Worm (Caenorhabditis elegans) whole organism, L3 larva: ENCODE results near the gene K03B8.6.
A peak's percentile ranks its signal among the peaks of the same experiment; 100 is the strongest.

Experiments
- aly-2 ChIP-seq: fragments of 150-350 bp; optimal IDR thresholded peaks from 2 replicates; lab custom pipeline; 2014; ENCODE audit warnings: missing biosample characterization, missing genetic modification characterization
- ama-1 ChIP-seq: fragments of 150-350 bp; optimal IDR thresholded peaks from 2 replicates; lab custom pipeline; 2018
- ceh-82 ChIP-seq: fragments of 150-350 bp; optimal IDR thresholded peaks from 2 replicates; lab custom pipeline; 2014; ENCODE audit warnings: missing biosample characterization, missing genetic modification characterization
- ceh-9 ChIP-seq: sonication (generic microtip); optimal IDR thresholded peaks from 2 replicates; lab custom pipeline; 2018; ENCODE audit warnings: missing biosample characterization, missing genetic modification characterization
- egl-27 ChIP-seq: sonication (generic microtip); optimal IDR thresholded peaks from 4 replicates; lab custom pipeline; 2017; ENCODE audit warnings: missing biosample characterization, missing genetic modification reagents, missing genetic modification characterization
- egl-5 ChIP-seq: fragments of 150-350 bp; optimal IDR thresholded peaks from 2 replicates; lab custom pipeline; 2017; ENCODE audit warnings: missing biosample characterization, missing genetic modification reagents, missing genetic modification characterization, inconsistent platforms
- elt-1 ChIP-seq: fragments of 150-350 bp; optimal IDR thresholded peaks from 2 replicates; lab custom pipeline; 2014; ENCODE audit warnings: missing biosample characterization, missing genetic modification characterization
- elt-2 ChIP-seq: sonication (generic microtip); optimal IDR thresholded peaks from 2 replicates; lab custom pipeline; 2016; ENCODE audit warnings: missing genetic modification reagents, mild to moderate bottlenecking, missing genetic modification characterization, missing compliant biosample characterization
- elt-3 ChIP-seq, 3 experiments: fragments of 150-350 bp in 1 of 3; sonication (generic microtip) in 2 of 3; optimal IDR thresholded peaks; 2 replicates in 2 of 3; 4 replicates in 1 of 3; lab custom pipeline; 2014 to 2017; ENCODE audit warnings: missing biosample characterization in 3 of 3, missing genetic modification characterization in 3 of 3
- fkh-10 ChIP-seq: sonication (generic microtip); optimal IDR thresholded peaks from 2 replicates; lab custom pipeline; 2017; ENCODE audit warnings: missing biosample characterization, missing genetic modification reagents, missing genetic modification characterization
- jun-1 ChIP-seq: fragments of 150-350 bp; optimal IDR thresholded peaks from 2 replicates; lab custom pipeline; 2014; ENCODE audit warnings: missing biosample characterization, missing genetic modification reagents, missing genetic modification characterization
- lin-15B ChIP-seq: fragments of 150-350 bp; optimal IDR thresholded peaks from 2 replicates; lab custom pipeline; 2014; ENCODE audit warnings: missing biosample characterization, missing genetic modification characterization
- lin-39 ChIP-seq: fragments of 150-350 bp; optimal IDR thresholded peaks from 2 replicates; lab custom pipeline; 2018; ENCODE audit warnings: missing biosample characterization, missing genetic modification reagents, missing genetic modification characterization
- lsy-12 ChIP-seq: sonication (generic microtip); optimal IDR thresholded peaks from 2 replicates; lab custom pipeline; 2016; ENCODE audit warnings: mild to moderate bottlenecking, missing genetic modification characterization, missing compliant biosample characterization
- mdl-1 ChIP-seq: fragments of 150-350 bp; optimal IDR thresholded peaks from 2 replicates; lab custom pipeline; 2014; ENCODE audit warnings: missing biosample characterization, missing genetic modification characterization
- mml-1 ChIP-seq: fragments of 150-350 bp; sonication (generic microtip); optimal IDR thresholded peaks from 3 replicates; lab custom pipeline; 2014; ENCODE audit warnings: missing biosample characterization, missing genetic modification characterization
- nfya-1 ChIP-seq: sonication (generic microtip); optimal IDR thresholded peaks from 2 replicates; lab custom pipeline; 2017; ENCODE audit warnings: missing genetic modification characterization, mild to moderate bottlenecking, missing compliant biosample characterization, antibody characterized with exemption, moderate library complexity; ENCODE audit not compliant: insufficient read depth
- nhr-11 ChIP-seq: fragments of 150-350 bp; optimal IDR thresholded peaks from 2 replicates; lab custom pipeline; 2014; ENCODE audit warnings: missing biosample characterization, missing genetic modification characterization
- nhr-12 ChIP-seq: fragments of 150-350 bp; optimal IDR thresholded peaks from 2 replicates; lab custom pipeline; 2014; ENCODE audit warnings: missing biosample characterization, missing genetic modification characterization
- nhr-23 ChIP-seq: fragments of 150-350 bp; optimal IDR thresholded peaks from 2 replicates; lab custom pipeline; 2014; ENCODE audit warnings: missing biosample characterization, missing genetic modification reagents, missing genetic modification characterization
- nhr-237 ChIP-seq: fragments of 150-350 bp; optimal IDR thresholded peaks from 2 replicates; lab custom pipeline; 2014; ENCODE audit warnings: missing biosample characterization, missing genetic modification characterization
- nhr-25 ChIP-seq: sonication (generic microtip); optimal IDR thresholded peaks from 2 replicates; lab custom pipeline; 2017; ENCODE audit warnings: missing biosample characterization, missing genetic modification characterization
- nhr-28 ChIP-seq: fragments of 150-350 bp; optimal IDR thresholded peaks from 2 replicates; lab custom pipeline; 2014; ENCODE audit warnings: missing biosample characterization, missing genetic modification characterization
- nhr-43 ChIP-seq: sonication (generic microtip); optimal IDR thresholded peaks from 2 replicates; lab custom pipeline; 2016; ENCODE audit warnings: mild to moderate bottlenecking, missing genetic modification characterization, missing compliant biosample characterization; ENCODE audit not compliant: poor library complexity, severe bottlenecking
- nhr-76 ChIP-seq: fragments of 150-350 bp; sonication (generic microtip); optimal IDR thresholded peaks from 5 replicates; lab custom pipeline; 2014; ENCODE audit warnings: missing biosample characterization, missing genetic modification characterization
- nhr-77 ChIP-seq: fragments of 150-350 bp; optimal IDR thresholded peaks from 2 replicates; lab custom pipeline; 2014; ENCODE audit warnings: missing biosample characterization, missing genetic modification characterization
- pha-4 ChIP-seq: fragments of 150-350 bp; optimal IDR thresholded peaks from 2 replicates; lab custom pipeline; 2014; ENCODE audit warnings: missing biosample characterization, missing genetic modification reagents, missing genetic modification characterization
- pqm-1 ChIP-seq: fragments of 150-350 bp; optimal IDR thresholded peaks from 2 replicates; lab custom pipeline; 2017; ENCODE audit warnings: missing biosample characterization, missing genetic modification characterization, inconsistent platforms
- skn-1 ChIP-seq: fragments of 150-350 bp; optimal IDR thresholded peaks from 2 replicates; lab custom pipeline; 2014; ENCODE audit warnings: missing biosample characterization, missing genetic modification characterization
- snpc-4 ChIP-seq: fragments of 150-350 bp; optimal IDR thresholded peaks from 2 replicates; lab custom pipeline; 2014; ENCODE audit warnings: missing biosample characterization, missing genetic modification characterization
- tbx-2 ChIP-seq: sonication (generic microtip); optimal IDR thresholded peaks from 2 replicates; lab custom pipeline; 2016; ENCODE audit warnings: mild to moderate bottlenecking, missing genetic modification characterization, missing compliant biosample characterization
- zag-1 ChIP-seq: fragments of 150-350 bp; optimal IDR thresholded peaks from 2 replicates; lab custom pipeline; 2014; ENCODE audit warnings: missing biosample characterization, missing genetic modification characterization
- ztf-11 ChIP-seq: fragments of 150-350 bp; optimal IDR thresholded peaks from 2 replicates; lab custom pipeline; 2014; ENCODE audit warnings: missing biosample characterization, missing genetic modification characterization
- ztf-4 ChIP-seq: fragments of 150-350 bp; optimal IDR thresholded peaks from 2 replicates; lab custom pipeline; 2014; ENCODE audit warnings: missing biosample characterization, missing genetic modification characterization

The K03B8.6 gene

DNA sequence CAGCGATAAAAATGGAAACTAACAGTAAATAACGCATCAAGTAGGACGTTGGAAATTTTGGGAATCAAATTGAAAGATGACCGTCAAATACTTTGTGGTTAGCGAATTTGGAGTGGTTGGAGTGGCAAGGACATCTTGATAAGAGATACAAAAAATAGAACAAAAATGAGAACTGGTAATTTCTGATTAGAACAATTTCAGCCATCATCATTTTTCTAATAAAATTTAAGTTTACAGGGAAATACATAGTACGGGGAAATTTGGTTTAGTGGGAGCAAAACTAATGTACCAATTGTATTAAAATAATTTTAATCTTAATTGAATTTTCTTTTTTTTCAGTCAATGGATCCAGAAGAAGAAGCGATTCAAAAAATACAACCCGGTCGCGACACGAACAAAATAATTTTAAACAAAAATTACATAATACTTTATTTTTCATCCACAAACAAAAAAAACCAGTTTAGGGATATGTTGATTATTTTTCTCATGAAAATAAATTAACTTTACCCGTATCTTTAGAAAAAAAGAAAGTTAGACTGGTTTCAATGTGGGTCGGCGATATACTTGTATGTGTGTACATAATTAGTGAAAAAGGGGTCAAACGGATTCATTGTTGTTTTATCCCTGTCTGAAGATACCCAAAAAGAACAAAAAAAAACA is 3.6 kb downstream of the K03B8.6 start, which contains the start of the genes K03B8.8 and grl-3:
TSS of gene K03B8.8 (minus strand) at position 101 of the 660 bp plus-strand sequence.
TSS of gene grl-3 (plus strand) at position 610 of the 660 bp plus-strand sequence.
- TF ChIP-seq nhr-23 (tag; lab: Kevin White, UChicago) = no peak
- no peak for TF ChIP-seq nhr-28 (tag; lab: Kevin White, UChicago)
- TF ChIP-seq pha-4 (tag; lab: Kevin White, UChicago) = no peak
- TF ChIP-seq lin-39 (tag; lab: Kevin White, UChicago) = no peak
- no peak for TF ChIP-seq egl-27 (tag; lab: Kevin White, UChicago)
- no peak for TF ChIP-seq snpc-4
- no peak for TF ChIP-seq mml-1 (tag; lab: Kevin White, UChicago)
- no peak for TF ChIP-seq nhr-11
- no peak for TF ChIP-seq skn-1 (tag; lab: Kevin White, UChicago)
- no peak for TF ChIP-seq pqm-1 (tag; lab: Kevin White, UChicago)

DNA sequence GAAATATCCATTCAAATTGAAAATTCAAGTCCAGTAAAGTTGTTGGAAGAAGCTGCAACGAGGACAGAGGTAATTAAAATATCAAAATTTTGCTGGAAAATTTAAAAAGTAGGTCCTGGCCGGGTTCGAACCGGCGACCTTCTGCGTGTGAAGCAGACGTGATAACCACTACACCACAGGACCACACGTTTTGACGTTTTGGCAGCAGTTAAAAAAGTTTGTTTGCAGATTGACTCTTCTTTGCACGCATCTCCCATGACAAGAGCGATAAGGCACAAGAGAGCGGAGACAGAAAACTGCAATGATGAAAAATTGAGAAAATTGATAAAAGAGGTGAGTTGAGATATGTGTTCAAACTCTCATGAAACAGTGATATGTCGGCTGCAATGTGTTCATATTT is 4.7 kb downstream of the K03B8.6 start:
- TF ChIP-seq nhr-25 = no peak
- TF ChIP-seq lin-15B = no peak
- no peak for TF ChIP-seq aly-2 (tag; lab: Kevin White, UChicago)
- peak; percentile 60 for TF ChIP-seq pqm-1 (tag; lab: Kevin White, UChicago)
- peak; percentile 14 for TF ChIP-seq snpc-4
- TF ChIP-seq ceh-82 (tag; lab: Kevin White, UChicago) = no peak
- no peak for TF ChIP-seq nfya-1 (tag; lab: Kevin White, UChicago)
- TF ChIP-seq ama-1 = no peak
- TF ChIP-seq elt-3 (tag; optimal IDR thresholded peaks at IDR 0.05; lab: Kevin White, UChicago) = no peak
- TF ChIP-seq elt-1 (tag; lab: Kevin White, UChicago) = no peak
- no peak for TF ChIP-seq ceh-9 (tag; lab: Kevin White, UChicago)
- no peak for TF ChIP-seq nhr-77 (tag; lab: Kevin White, UChicago)
- TF ChIP-seq lsy-12 (tag; lab: Kevin White, UChicago) = peak; percentile 2
- TF ChIP-seq ztf-4 (tag; lab: Kevin White, UChicago) = no peak
- TF ChIP-seq zag-1 (tag; lab: Kevin White, UChicago) = no peak
- peak; percentile 79 for TF ChIP-seq elt-2
- TF ChIP-seq jun-1 (tag; lab: Kevin White, UChicago) = peak; percentile 58
- TF ChIP-seq nhr-12 (tag; lab: Kevin White, UChicago) = no peak

DNA sequence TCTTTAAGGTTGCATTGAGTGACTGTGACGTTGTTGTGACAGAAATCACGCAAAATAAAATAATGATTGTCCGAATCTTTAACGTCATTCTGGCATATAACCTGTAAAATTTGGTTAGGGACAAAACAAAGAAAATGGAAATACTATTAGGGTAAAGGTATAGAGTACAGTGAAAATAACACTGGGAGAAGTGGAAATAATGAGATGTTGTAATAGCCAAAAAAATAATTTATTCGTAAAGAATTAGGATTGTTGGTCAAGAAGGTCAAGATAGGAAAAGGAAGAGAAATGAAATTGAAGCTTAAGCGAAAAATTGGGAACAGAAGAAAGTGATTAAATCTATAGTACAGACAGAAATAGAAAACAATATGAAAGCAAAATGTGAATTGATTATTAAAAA is 7.7 kb downstream of the K03B8.6 start, which contains the start of gene deg-3:
TSS of gene deg-3 (minus strand) at position 101 of the 400 bp plus-strand sequence.
- TF ChIP-seq nhr-77 (tag; lab: Kevin White, UChicago) (no peak), mdl-1 (tag; lab: Kevin White, UChicago) (no peak), egl-5 (tag; lab: Kevin White, UChicago) (no peak), nhr-28 (tag; lab: Kevin White, UChicago) (no peak), ztf-4 (tag; lab: Kevin White, UChicago) (no peak), nhr-25 (no peak), nhr-237 (tag; lab: Kevin White, UChicago) (no peak), pha-4 (tag; lab: Kevin White, UChicago) (no peak), tbx-2 (tag; lab: Kevin White, UChicago) (no peak), nfya-1 (tag; lab: Kevin White, UChicago) (no peak), ceh-9 (tag; lab: Kevin White, UChicago) (no peak), nhr-11 (no peak), nhr-12 (tag; lab: Kevin White, UChicago) (no peak), elt-1 (tag; lab: Kevin White, UChicago) (no peak), nhr-43 (tag; lab: Kevin White, UChicago) (no peak), ztf-11 (tag; lab: Kevin White, UChicago) (no peak), jun-1 (tag; lab: Kevin White, UChicago) (no peak)

DNA sequence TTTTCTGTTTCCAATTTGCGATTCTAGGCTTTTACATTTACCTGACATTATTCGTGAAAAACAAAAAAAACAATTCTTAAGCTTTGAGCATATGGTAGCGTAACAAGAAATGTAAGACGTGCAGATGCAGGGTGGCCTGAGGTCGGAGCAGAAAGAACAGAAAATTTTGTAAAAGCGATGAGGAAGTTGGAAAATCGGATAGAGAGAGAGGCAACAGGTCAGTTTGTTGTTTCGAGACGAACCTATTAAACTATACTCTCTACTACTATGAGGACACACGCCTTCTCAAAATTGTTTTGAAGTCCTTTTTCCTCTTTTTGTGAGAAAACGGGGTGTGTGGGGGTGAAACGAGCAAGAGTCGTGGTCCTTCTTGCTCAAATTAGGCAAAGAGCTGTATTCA is 14.2 kb downstream of the K03B8.6 start, which contains the start of gene des-2:
TSS of gene des-2 (minus strand) at position 101 of the 400 bp plus-strand sequence.
- TF ChIP-seq nhr-23 (tag; lab: Kevin White, UChicago) (no peak), lin-39 (tag; lab: Kevin White, UChicago) (no peak), snpc-4 (no peak), mdl-1 (tag; lab: Kevin White, UChicago) (no peak), ztf-4 (tag; lab: Kevin White, UChicago) (no peak), nhr-12 (tag; lab: Kevin White, UChicago) (no peak), jun-1 (tag; lab: Kevin White, UChicago) (no peak), fkh-10 (GFP tag; lab: Kevin White, UChicago) (no peak), tbx-2 (tag; lab: Kevin White, UChicago) (no peak), nhr-76 (tag; lab: Kevin White, UChicago) (no peak), lin-15B (no peak), nhr-237 (tag; lab: Kevin White, UChicago) (no peak), nhr-43 (tag; lab: Kevin White, UChicago) (no peak), elt-2 (no peak), ztf-11 (tag; lab: Kevin White, UChicago) (no peak), nfya-1 (tag; lab: Kevin White, UChicago) (no peak), lsy-12 (tag; lab: Kevin White, UChicago) (no peak), zag-1 (tag; lab: Kevin White, UChicago) (no peak), egl-27 (tag; lab: Kevin White, UChicago) (no peak), ceh-9 (tag; lab: Kevin White, UChicago) (no peak)
